Worm (Caenorhabditis elegans) whole organism, L4 larva: ENCODE results near the gene C02H6.3.

Experiments
- D1046.2 ChIP-seq: fragments of 200-800 bp; sonication (Bioruptor generic); IDR thresholded peaks from 2 replicates; pipeline ENCODE4 v1.3.6; 2022; ENCODE audit warnings: missing genetic modification characterization, missing compliant biosample characterization
- F10B5.3 ChIP-seq: sonication (generic microtip); optimal IDR thresholded peaks from 2 replicates; lab custom pipeline; 2016; ENCODE audit warnings: mild to moderate bottlenecking, missing genetic modification characterization, missing compliant biosample characterization
- F37D6.2 ChIP-seq: sonication (generic microtip); optimal IDR thresholded peaks from 2 replicates; lab custom pipeline; 2016; ENCODE audit warnings: mild to moderate bottlenecking, missing genetic modification characterization, missing compliant biosample characterization
- F49E8.2 ChIP-seq: sonication (generic microtip); optimal IDR thresholded peaks from 2 replicates; lab custom pipeline; 2016; ENCODE audit warnings: missing compliant biosample characterization, mild to moderate bottlenecking, missing genetic modification characterization, borderline replicate concordance
- T26A8.4 ChIP-seq: fragments of 200-800 bp; sonication (Bioruptor generic); IDR thresholded peaks from 2 replicates; pipeline ENCODE4 v1.3.6; 2022; ENCODE audit warnings: missing genetic modification characterization, missing compliant biosample characterization
- Y48G9A.11 ChIP-seq: fragments of 200-800 bp; sonication (Bioruptor generic); IDR thresholded peaks from 2 replicates; pipeline ENCODE4 v1.3.6; 2022; ENCODE audit warnings: missing genetic modification reagents, missing genetic modification characterization, missing compliant biosample characterization
- ZK337.2 ChIP-seq: fragments of 200-800 bp; sonication (Bioruptor generic); IDR thresholded peaks from 2 replicates; pipeline ENCODE4 v1.3.6; 2022; ENCODE audit warnings: missing genetic modification reagents, missing genetic modification characterization, missing compliant biosample characterization
- aly-2 ChIP-seq: sonication (generic microtip); optimal IDR thresholded peaks from 2 replicates; lab custom pipeline; 2018; ENCODE audit warnings: missing biosample characterization, missing genetic modification characterization
- arid-1 ChIP-seq: fragments of 200-800 bp; sonication (Bioruptor generic); conservative IDR thresholded peaks from 2 replicates; pipeline ENCODE4 v1.3.6; 2022; ENCODE audit warnings: missing genetic modification reagents, missing genetic modification characterization, missing compliant biosample characterization
- ceh-20 ChIP-seq: fragments of 200-800 bp; sonication (Bioruptor generic); IDR thresholded peaks from 2 replicates; pipeline ENCODE4 v1.3.6; 2022; ENCODE audit warnings: missing genetic modification reagents, missing genetic modification characterization, missing compliant biosample characterization
- ceh-28 ChIP-seq: fragments of 150-350 bp; optimal IDR thresholded peaks from 2 replicates; lab custom pipeline; 2014; ENCODE audit warnings: missing biosample characterization, missing genetic modification reagents, missing genetic modification characterization
- ceh-44 ChIP-seq: fragments of 200-800 bp; sonication (Bioruptor generic); IDR thresholded peaks from 2 replicates; pipeline ENCODE4 v1.3.6; 2022; ENCODE audit warnings: missing genetic modification reagents, missing genetic modification characterization, missing compliant biosample characterization
- ces-1 ChIP-seq: fragments of 150-350 bp; sonication (generic microtip); optimal IDR thresholded peaks from 4 replicates; lab custom pipeline; 2014; ENCODE audit warnings: missing biosample characterization, missing genetic modification reagents, missing genetic modification characterization
- ctbp-1 ChIP-seq: fragments of 200-800 bp; sonication (Bioruptor generic); IDR thresholded peaks from 2 replicates; pipeline ENCODE4 v1.3.6; 2022; ENCODE audit warnings: missing genetic modification reagents, missing genetic modification characterization, missing compliant biosample characterization
- daf-16 ChIP-seq, 3 experiments: sonication (generic microtip); optimal IDR thresholded peaks; 2 replicates each; lab custom pipeline; 2016 to 2017; ENCODE audit warnings: missing genetic modification characterization in 3 of 3, missing genetic modification reagents in 3 of 3, mild to moderate bottlenecking in 2 of 3, missing compliant biosample characterization in 2 of 3, missing biosample characterization in 1 of 3, moderate library complexity in 1 of 3
- daf-8 ChIP-seq: fragments of 200-800 bp; sonication (Bioruptor generic); IDR thresholded peaks from 2 replicates; pipeline ENCODE4 v1.3.6; 2022; ENCODE audit warnings: missing genetic modification characterization, missing compliant biosample characterization
- dpl-1 ChIP-seq: fragments of 150-350 bp; optimal IDR thresholded peaks from 2 replicates; lab custom pipeline; 2014; ENCODE audit warnings: missing biosample characterization, missing genetic modification reagents, missing genetic modification characterization
- duxl-1 ChIP-seq: sonication (generic microtip); optimal IDR thresholded peaks from 2 replicates; lab custom pipeline; 2016; ENCODE audit warnings: mild to moderate bottlenecking, missing genetic modification characterization, moderate library complexity, missing compliant biosample characterization; ENCODE audit not compliant: poor library complexity
- dve-1 ChIP-seq: sonication (generic microtip); optimal IDR thresholded peaks from 2 replicates; lab custom pipeline; 2017; ENCODE audit warnings: antibody characterized with exemption, mild to moderate bottlenecking, missing genetic modification characterization, missing compliant biosample characterization; ENCODE audit not compliant: insufficient read depth
- fkh-10 ChIP-seq: fragments of 150-350 bp; optimal IDR thresholded peaks from 2 replicates; lab custom pipeline; 2014; ENCODE audit warnings: missing biosample characterization, missing genetic modification reagents, missing genetic modification characterization
- hlh-11 ChIP-seq: fragments of 200-800 bp; sonication (Bioruptor generic); optimal IDR thresholded peaks from 2 replicates; lab custom pipeline; 2018; ENCODE audit warnings: mild to moderate bottlenecking, missing genetic modification characterization, missing compliant biosample characterization
- hlh-30 ChIP-seq: sonication (generic microtip); optimal IDR thresholded peaks from 2 replicates; lab custom pipeline; 2017; ENCODE audit warnings: antibody characterized with exemption, mild to moderate bottlenecking, missing genetic modification characterization, missing compliant biosample characterization; ENCODE audit not compliant: insufficient read depth
- hmg-1.1 ChIP-seq: fragments of 200-800 bp; sonication (Bioruptor generic); IDR thresholded peaks from 2 replicates; pipeline ENCODE4 v1.3.6; 2022; ENCODE audit warnings: missing genetic modification reagents, missing genetic modification characterization, missing compliant biosample characterization
- jun-1 ChIP-seq: fragments of 150-350 bp; optimal IDR thresholded peaks from 2 replicates; lab custom pipeline; 2014; ENCODE audit warnings: missing biosample characterization, missing genetic modification reagents, missing genetic modification characterization
- lin-15B ChIP-seq: fragments of 150-350 bp; sonication (generic microtip); optimal IDR thresholded peaks from 3 replicates; lab custom pipeline; 2014; ENCODE audit warnings: missing biosample characterization, missing genetic modification characterization
- lin-38 ChIP-seq: fragments of 200-800 bp; sonication (Bioruptor generic); IDR thresholded peaks from 2 replicates; pipeline ENCODE4 v1.3.6; 2022; ENCODE audit warnings: missing genetic modification reagents, missing genetic modification characterization, missing compliant biosample characterization
- lir-3 ChIP-seq: sonication (generic microtip); optimal IDR thresholded peaks from 2 replicates; lab custom pipeline; 2016; ENCODE audit warnings: mild to moderate bottlenecking, missing genetic modification characterization, missing compliant biosample characterization
- lsy-2 ChIP-seq, 2 experiments: fragments of 150-350 bp in 1 of 2; sonication (generic microtip) in 1 of 2; optimal IDR thresholded peaks; 2 replicates each; lab custom pipeline; 2014 to 2017; ENCODE audit warnings: missing biosample characterization in 2 of 2, missing genetic modification characterization in 2 of 2
- mep-1 ChIP-seq: fragments of 150-350 bp; sonication (generic microtip); optimal IDR thresholded peaks from 3 replicates; lab custom pipeline; 2014; ENCODE audit warnings: missing biosample characterization, missing genetic modification characterization
- mes-2 ChIP-seq: sonication (generic microtip); optimal IDR thresholded peaks from 2 replicates; lab custom pipeline; 2016; ENCODE audit warnings: missing genotype, mild to moderate bottlenecking, missing genetic modification characterization, missing compliant biosample characterization; ENCODE audit not compliant: poor library complexity, severe bottlenecking
- mxl-2 ChIP-seq: fragments of 200-800 bp; sonication (Bioruptor generic); conservative IDR thresholded peaks from 2 replicates; pipeline ENCODE4 v1.3.6; 2022; ENCODE audit warnings: missing genetic modification reagents, missing genetic modification characterization, missing compliant biosample characterization
- nhr-102 ChIP-seq: sonication (generic microtip); optimal IDR thresholded peaks from 2 replicates; lab custom pipeline; 2016; ENCODE audit warnings: mild to moderate bottlenecking, missing genetic modification characterization, moderate library complexity, missing compliant biosample characterization
- nhr-11 ChIP-seq: fragments of 150-350 bp; optimal IDR thresholded peaks from 2 replicates; lab custom pipeline; 2014; ENCODE audit warnings: missing biosample characterization, missing genetic modification characterization
- nhr-25 ChIP-seq: sonication (generic microtip); optimal IDR thresholded peaks from 2 replicates; lab custom pipeline; 2017; ENCODE audit warnings: missing genetic modification characterization, mild to moderate bottlenecking, missing compliant biosample characterization, antibody characterized with exemption, moderate library complexity, borderline replicate concordance; ENCODE audit not compliant: insufficient read depth
- nhr-28 ChIP-seq: fragments of 150-350 bp; optimal IDR thresholded peaks from 2 replicates; lab custom pipeline; 2014; ENCODE audit warnings: missing biosample characterization, missing genetic modification characterization
- nhr-42 ChIP-seq: fragments of 200-800 bp; sonication (Bioruptor generic); IDR thresholded peaks from 2 replicates; pipeline ENCODE4 v1.3.6; 2022; ENCODE audit warnings: missing genetic modification characterization, missing compliant biosample characterization
- nhr-48 ChIP-seq: sonication (generic microtip); optimal IDR thresholded peaks from 2 replicates; lab custom pipeline; 2016; ENCODE audit warnings: mild to moderate bottlenecking, missing genetic modification characterization, missing compliant biosample characterization
- nhr-6 ChIP-seq: fragments of 150-350 bp; optimal IDR thresholded peaks from 2 replicates; lab custom pipeline; 2014; ENCODE audit warnings: missing biosample characterization, missing genetic modification characterization
- nhr-77 ChIP-seq: fragments of 150-350 bp; optimal IDR thresholded peaks from 2 replicates; lab custom pipeline; 2014; ENCODE audit warnings: missing biosample characterization, missing genetic modification characterization
- php-3 ChIP-seq: fragments of 200-800 bp; sonication (Bioruptor generic); IDR thresholded peaks from 2 replicates; pipeline ENCODE4 v1.3.6; 2022; ENCODE audit warnings: missing genetic modification reagents, missing genetic modification characterization, missing compliant biosample characterization
- skn-1 ChIP-seq: fragments of 150-350 bp; optimal IDR thresholded peaks from 2 replicates; lab custom pipeline; 2014; ENCODE audit warnings: missing biosample characterization, missing genetic modification characterization
- snpc-1.2 ChIP-seq: fragments of 200-800 bp; sonication (Bioruptor generic); IDR thresholded peaks from 2 replicates; pipeline ENCODE4 v1.3.6; 2022; ENCODE audit warnings: missing genetic modification reagents, missing genetic modification characterization, missing compliant biosample characterization
- spr-1 ChIP-seq: sonication (generic microtip); optimal IDR thresholded peaks from 2 replicates; lab custom pipeline; 2016; ENCODE audit warnings: mild to moderate bottlenecking, missing genetic modification characterization, missing compliant biosample characterization
- spr-3 ChIP-seq: fragments of 200-800 bp; sonication (Bioruptor generic); optimal IDR thresholded peaks from 2 replicates; lab custom pipeline; 2018; ENCODE audit warnings: mild to moderate bottlenecking, missing genetic modification characterization, missing compliant biosample characterization
- tag-97 ChIP-seq: fragments of 200-800 bp; sonication (Bioruptor generic); IDR thresholded peaks from 2 replicates; pipeline ENCODE4 v1.3.6; 2022; ENCODE audit warnings: missing genetic modification characterization, missing compliant biosample characterization
- unc-130 ChIP-seq: sonication (generic microtip); optimal IDR thresholded peaks from 2 replicates; lab custom pipeline; 2016; ENCODE audit warnings: missing genetic modification reagents, missing genetic modification characterization, missing compliant biosample characterization
- zfp-2 ChIP-seq: sonication (generic microtip); optimal IDR thresholded peaks from 2 replicates; lab custom pipeline; 2016; ENCODE audit warnings: mild to moderate bottlenecking, missing genetic modification characterization, missing compliant biosample characterization
- zfp-3 ChIP-seq: fragments of 200-800 bp; sonication (Bioruptor generic); conservative IDR thresholded peaks from 2 replicates; pipeline ENCODE4 v1.3.6; 2022; ENCODE audit warnings: missing genetic modification reagents, missing genetic modification characterization, missing compliant biosample characterization
- ztf-7 ChIP-seq: fragments of 150-350 bp; optimal IDR thresholded peaks from 2 replicates; lab custom pipeline; 2014; ENCODE audit warnings: missing biosample characterization, missing genetic modification characterization

Gene C02H6.3

DNA sequence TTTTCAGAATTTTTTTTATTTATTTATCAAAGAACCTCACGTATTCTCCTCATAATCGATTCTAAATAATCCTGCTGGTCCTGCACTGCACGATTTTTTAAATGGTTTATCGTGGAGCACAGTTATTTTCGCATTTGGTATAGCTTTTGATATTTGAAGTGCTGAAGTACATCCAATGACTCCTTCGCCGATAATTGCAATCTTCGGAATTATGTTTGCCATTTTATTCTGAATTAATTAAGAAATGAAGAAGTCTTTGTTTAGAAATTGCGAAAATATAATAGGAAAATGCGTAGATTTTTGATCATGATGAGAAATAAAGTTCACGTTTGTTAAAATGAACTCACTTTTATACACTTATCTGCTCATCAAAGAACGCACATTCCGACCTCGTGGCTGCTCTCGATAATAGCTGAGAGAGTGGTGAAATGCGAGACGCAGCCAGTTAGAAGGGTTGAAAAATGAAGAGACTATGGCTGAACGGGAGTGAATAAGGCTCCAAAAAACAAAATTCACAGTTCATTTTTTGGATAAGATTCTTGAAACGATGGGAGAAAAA, 47.2 kb upstream of the C02H6.3 start:
- no peak for TF ChIP-seq D1046.2
- peak; percentile 23 for TF ChIP-seq duxl-1 (tag; lab: Kevin White, UChicago)
- TF ChIP-seq F49E8.2 (tag; lab: Kevin White, UChicago) = no peak
- no peak for TF ChIP-seq ceh-44 (GFP tag; lab: Robert Waterston, UW)
- peak in 1 of 2 experiments; percentile 68 for TF ChIP-seq lsy-2 (tag; optimal IDR thresholded peaks at IDR 0.05; lab: Kevin White, UChicago)
- TF ChIP-seq nhr-28 = peak; percentile 44
- peak; percentile 38 for TF ChIP-seq mes-2 (tag; lab: Kevin White, UChicago)
- no peak for TF ChIP-seq arid-1 (GFP tag; lab: Robert Waterston, UW)
- TF ChIP-seq ztf-7 (tag; lab: Kevin White, UChicago) = no peak
- no peak for TF ChIP-seq zfp-2 (tag; lab: Kevin White, UChicago)
- no peak for TF ChIP-seq lin-38 (GFP tag; lab: Robert Waterston, UW)
- no peak for TF ChIP-seq F37D6.2
- no peak for TF ChIP-seq tag-97
- no peak for TF ChIP-seq lir-3 (tag; lab: Kevin White, UChicago)
- TF ChIP-seq dpl-1 (GFP tag; lab: Kevin White, UChicago) = peak; percentile 24
- TF ChIP-seq ces-1 (GFP tag; lab: Kevin White, UChicago) = no peak
- no peak for TF ChIP-seq ceh-28 (tag; lab: Kevin White, UChicago)
- peak; percentile 39; the same call in 1 of the 2 replicates for TF ChIP-seq mxl-2
- TF ChIP-seq hlh-11 (tag; lab: Kevin White, UChicago) = peak; percentile 79
- no peak for TF ChIP-seq skn-1 (tag; lab: Kevin White, UChicago)
- TF ChIP-seq mep-1 = peak; percentile 35
- TF ChIP-seq nhr-77 (tag; lab: Kevin White, UChicago) = peak; percentile 52
- no peak for TF ChIP-seq snpc-1.2 (GFP tag; lab: Robert Waterston, UW)
- no peak for TF ChIP-seq ctbp-1 (GFP tag; lab: Robert Waterston, UW)
- no peak; the same call in 1 of the 2 replicates for TF ChIP-seq hmg-1.1 (GFP tag; lab: Robert Waterston, UW)
- TF ChIP-seq nhr-42 (GFP tag; lab: Robert Waterston, UW) = no peak
- TF ChIP-seq Y48G9A.11 (GFP tag; lab: Robert Waterston, UW) = no peak
- TF ChIP-seq spr-1 (tag; lab: Kevin White, UChicago) = no peak
- TF ChIP-seq T26A8.4 (GFP tag; lab: Robert Waterston, UW) = peak; percentile 11; the same call in 1 of the 2 replicates
- TF ChIP-seq aly-2 (tag; lab: Kevin White, UChicago) = no peak
- TF ChIP-seq nhr-25 (tag; lab: Kevin White, UChicago) = no peak
- TF ChIP-seq lin-15B (tag; lab: Kevin White, UChicago) = no peak
- TF ChIP-seq zfp-3 (GFP tag; lab: Robert Waterston, UW) = 0 out of 2 replicates have a peak, but pooled peaks have one; percentile 28
- TF ChIP-seq jun-1 = no peak
- TF ChIP-seq nhr-102 (tag; lab: Kevin White, UChicago) = no peak
- peak; percentile 28 for TF ChIP-seq nhr-6 (tag; lab: Kevin White, UChicago)
- TF ChIP-seq unc-130 (GFP tag; lab: Kevin White, UChicago) = no peak
- TF ChIP-seq hlh-30 (tag; lab: Kevin White, UChicago) = peak; percentile 87
- peak; percentile 64 for TF ChIP-seq dve-1 (tag; lab: Kevin White, UChicago)
- no peak for TF ChIP-seq F10B5.3 (tag; lab: Kevin White, UChicago)
- no peak for TF ChIP-seq ZK337.2 (GFP tag; lab: Robert Waterston, UW)
- peak; percentile 32 for TF ChIP-seq nhr-11 (tag; lab: Kevin White, UChicago)
- no peak for TF ChIP-seq spr-3 (GFP tag; lab: Kevin White, UChicago)
- TF ChIP-seq ceh-20 (GFP tag; lab: Robert Waterston, UW) = peak; percentile 50; the same call in 1 of the 2 replicates
- peak; percentile 56 for TF ChIP-seq nhr-48 (tag; lab: Kevin White, UChicago)
- TF ChIP-seq daf-8 (GFP tag; lab: Robert Waterston, UW) = no peak
- no peak for TF ChIP-seq php-3 (GFP tag; lab: Robert Waterston, UW)
- no peak for TF ChIP-seq fkh-10 (GFP tag; lab: Kevin White, UChicago)
- TF ChIP-seq daf-16 (GFP tag; optimal IDR thresholded peaks at IDR 0.05; lab: Kevin White, UChicago) = no peak
- peak; percentile 62 for TF ChIP-seq daf-16 (tag; optimal IDR thresholded peaks at IDR 0.05; lab: Kevin White, UChicago)
